Fruit fly (Drosophila melanogaster) whole organism, prepupa: ENCODE data around the gene CG5910.

Source experiments
- CG11762 ChIP-seq: fragments of 200-800 bp; sonication (Bioruptor generic); optimal IDR thresholded peaks from 3 replicates; lab custom pipeline; 2016; ENCODE audit warnings: missing biosample characterization, missing genetic modification characterization; ENCODE audit not compliant: insufficient read depth
- CG6854 ChIP-seq: fragments of 200-800 bp; sonication (Bioruptor generic); optimal IDR thresholded peaks from 2 replicates; lab custom pipeline; 2017; ENCODE audit warnings: missing biosample characterization, mild to moderate bottlenecking, missing genetic modification characterization
- CG8319 ChIP-seq: fragments of 200-800 bp; sonication (Bioruptor generic); optimal IDR thresholded peaks from 3 replicates; lab custom pipeline; 2016; ENCODE audit warnings: missing biosample characterization, missing genetic modification characterization
- Gug ChIP-seq: fragments of 200-800 bp; sonication (Bioruptor generic); IDR thresholded peaks from 2 replicates; pipeline ENCODE4 v1.3.6; 2022; ENCODE audit warnings: missing biosample characterization, missing genetic modification characterization
- Hr39 ChIP-seq: fragments of 200-800 bp; sonication (Bioruptor generic); optimal IDR thresholded peaks from 2 replicates; lab custom pipeline; 2016; ENCODE audit warnings: missing biosample characterization, missing genetic modification characterization
- Hr4 ChIP-seq: fragments of 200-800 bp; sonication (Bioruptor generic); optimal IDR thresholded peaks from 3 replicates; lab custom pipeline; 2016; ENCODE audit warnings: missing biosample characterization, missing genetic modification characterization
- Lpt ChIP-seq: fragments of 200-800 bp; sonication (Bioruptor generic); optimal IDR thresholded peaks from 3 replicates; lab custom pipeline; 2016; ENCODE audit warnings: missing biosample characterization, missing genetic modification characterization
- Met ChIP-seq: fragments of 200-800 bp; sonication (Bioruptor generic); optimal IDR thresholded peaks from 3 replicates; lab custom pipeline; 2016; ENCODE audit warnings: missing biosample characterization, missing genetic modification characterization
- Smox ChIP-seq: fragments of 200-800 bp; sonication (Bioruptor generic); optimal IDR thresholded peaks from 3 replicates; lab custom pipeline; 2016; ENCODE audit warnings: missing biosample characterization, missing genetic modification characterization
- Sox15 ChIP-seq: fragments of 200-800 bp; sonication (Bioruptor generic); optimal IDR thresholded peaks from 3 replicates; lab custom pipeline; 2016; ENCODE audit warnings: missing biosample characterization, missing genetic modification characterization
- salr ChIP-seq, 2 experiments: fragments of 200-800 bp; sonication (Bioruptor generic); optimal IDR thresholded peaks; 3 replicates each; lab custom pipeline; 2016 to 2018; ENCODE audit warnings: missing biosample characterization in 2 of 2, missing genetic modification characterization in 2 of 2, mild to moderate bottlenecking in 1 of 2
- topi ChIP-seq: fragments of 200-800 bp; sonication (Bioruptor generic); optimal IDR thresholded peaks from 3 replicates; lab custom pipeline; 2016; ENCODE audit warnings: missing biosample characterization, missing genetic modification characterization

dm6 chr3L:20452813-20453682, 10.8 kb downstream of the CG5910 start, which contains the start of gene CG5199:
- TF ChIP-seq CG8319 (no peak), Sox15 (GFP tag; lab: Kevin White, UChicago) (peak; percentile 37), Met (GFP tag; lab: Kevin White, UChicago) (no peak), CG6854 (GFP tag; lab: Kevin White, UChicago) (no peak), topi (GFP tag; lab: Kevin White, UChicago) (peak; percentile 37), Smox (GFP tag; lab: Kevin White, UChicago) (no peak), Hr39 (GFP tag; lab: Kevin White, UChicago) (peak; percentile 48), Hr4 (GFP tag; lab: Kevin White, UChicago) (peak; percentile 12), Gug (GFP tag; lab: Robert Waterston, UW) (peak; percentile 65), salr (GFP tag; optimal IDR thresholded peaks at IDR 0.05; lab: Kevin White, UChicago) (peak in 1 of 2 experiments; percentile 30), CG11762 (GFP tag; lab: Kevin White, UChicago) (peak; percentile 45), Lpt (GFP tag; lab: Kevin White, UChicago) (peak; percentile 35)
